Fruit fly (Drosophila melanogaster) whole organism, embryonic: ENCODE results near the gene CG32087.
A peak's percentile ranks its signal among the peaks of the same experiment; 100 is the strongest.

ENCODE experiments used
- Ada2b ChIP-seq: fragments of 200-800 bp; sonication (Bioruptor generic); IDR thresholded peaks from 2 replicates; pipeline ENCODE4 v1.3.6; 2022; ENCODE audit warnings: missing biosample characterization, missing genetic modification characterization
- B-H1 ChIP-seq: fragments of 200-800 bp; sonication (Bioruptor generic); IDR thresholded peaks from 3 replicates; pipeline ENCODE4 v1.3.6; 2022; ENCODE audit warnings: missing biosample characterization, missing genetic modification characterization
- C15 ChIP-seq: fragments of 200-800 bp; sonication (Bioruptor generic); IDR thresholded peaks from 3 replicates; pipeline ENCODE4 v1.3.6; 2022; ENCODE audit warnings: missing biosample characterization, missing genetic modification characterization
- CG10366 ChIP-seq: fragments of 200-800 bp; sonication (Bioruptor generic); IDR thresholded peaks from 2 replicates; pipeline ENCODE4 v1.3.6; 2022; ENCODE audit warnings: missing biosample characterization, missing genetic modification characterization
- CG11504 ChIP-seq: fragments of 200-800 bp; sonication (Bioruptor generic); optimal IDR thresholded peaks from 3 replicates; lab custom pipeline; 2019; ENCODE audit warnings: missing biosample characterization, mild to moderate bottlenecking, missing genetic modification characterization, moderate library complexity
- CG14965 ChIP-seq: fragments of 200-800 bp; sonication (Bioruptor generic); optimal IDR thresholded peaks from 2 replicates; lab custom pipeline; 2016; ENCODE audit warnings: missing biosample characterization, missing genetic modification characterization, borderline replicate concordance
- CG15011 ChIP-seq: fragments of 200-800 bp; sonication (Bioruptor generic); optimal IDR thresholded peaks from 3 replicates; lab custom pipeline; 2018; ENCODE audit warnings: missing biosample characterization, mild to moderate bottlenecking, missing genetic modification characterization
- CG15269 ChIP-seq: fragments of 200-800 bp; sonication (Bioruptor generic); optimal IDR thresholded peaks from 2 replicates; lab custom pipeline; 2018; ENCODE audit warnings: missing biosample characterization, mild to moderate bottlenecking, missing genetic modification characterization, moderate library complexity
- CG1603 ChIP-seq: fragments of 200-800 bp; sonication (Bioruptor generic); optimal IDR thresholded peaks from 2 replicates; lab custom pipeline; 2019; ENCODE audit warnings: missing biosample characterization, mild to moderate bottlenecking, missing genetic modification characterization, moderate library complexity
- CG17361 ChIP-seq: fragments of 200-800 bp; sonication (Bioruptor generic); IDR thresholded peaks from 3 replicates; pipeline ENCODE4 v1.3.6; 2022; ENCODE audit warnings: missing biosample characterization, missing genetic modification characterization
- CG18599 ChIP-seq: fragments of 200-800 bp; sonication (Bioruptor generic); optimal IDR thresholded peaks from 3 replicates; lab custom pipeline; 2017; ENCODE audit warnings: missing biosample characterization, missing genetic modification characterization, mild to moderate bottlenecking, moderate library complexity, missing genetic modification reagents
- CG31224 ChIP-seq: fragments of 200-800 bp; sonication (Bioruptor generic); IDR thresholded peaks from 2 replicates; pipeline ENCODE4 v1.3.6; 2022; ENCODE audit warnings: missing biosample characterization, missing genetic modification characterization
- CG3163 ChIP-seq: fragments of 200-800 bp; sonication (Bioruptor generic); optimal IDR thresholded peaks from 3 replicates; lab custom pipeline; 2016; ENCODE audit warnings: missing biosample characterization, missing genetic modification characterization
- CG34422 ChIP-seq: fragments of 200-800 bp; sonication (Bioruptor generic); IDR thresholded peaks from 3 replicates; pipeline ENCODE4 v1.3.6; 2022; ENCODE audit warnings: missing biosample characterization, missing genetic modification characterization
- CG4617 ChIP-seq: fragments of 200-800 bp; sonication (Bioruptor generic); optimal IDR thresholded peaks from 3 replicates; lab custom pipeline; 2016; ENCODE audit warnings: missing biosample characterization, missing genetic modification characterization, borderline replicate concordance
- CG5953 ChIP-seq: fragments of 200-800 bp; sonication (Bioruptor generic); IDR thresholded peaks from 2 replicates; pipeline ENCODE4 v1.3.6; 2022; ENCODE audit warnings: missing biosample characterization, missing genetic modification characterization
- CG6654 ChIP-seq: fragments of 200-800 bp; sonication (Bioruptor generic); optimal IDR thresholded peaks from 2 replicates; lab custom pipeline; 2017; ENCODE audit warnings: missing biosample characterization, mild to moderate bottlenecking, missing genetic modification characterization
- CG6765 ChIP-seq: fragments of 200-800 bp; sonication (Bioruptor generic); optimal IDR thresholded peaks from 3 replicates; lab custom pipeline; 2017; ENCODE audit warnings: missing biosample characterization, mild to moderate bottlenecking, missing genetic modification characterization
- CG7963 ChIP-seq: fragments of 200-800 bp; sonication (Bioruptor generic); IDR thresholded peaks from 3 replicates; pipeline ENCODE4 v1.3.6; 2022; ENCODE audit warnings: missing biosample characterization, missing genetic modification characterization; ENCODE audit not compliant: partially characterized antibody
- CG8290 ChIP-seq, 3 experiments: fragments of 200-800 bp; sonication (Bioruptor generic); optimal IDR thresholded peaks; 2 replicates each; lab custom pipeline; 2016 to 2019; ENCODE audit warnings: missing biosample characterization in 3 of 3, missing genetic modification characterization in 3 of 3, mild to moderate bottlenecking in 2 of 3, moderate library complexity in 1 of 3
- CG8388 ChIP-seq: fragments of 200-800 bp; sonication (Bioruptor generic); optimal IDR thresholded peaks from 2 replicates; lab custom pipeline; 2019; ENCODE audit warnings: missing biosample characterization, mild to moderate bottlenecking, missing genetic modification characterization, moderate library complexity
- CG8944 ChIP-seq: fragments of 200-800 bp; sonication (Bioruptor generic); optimal IDR thresholded peaks from 3 replicates; lab custom pipeline; 2016; ENCODE audit warnings: missing biosample characterization, missing genetic modification characterization
- Dek ChIP-seq: fragments of 200-800 bp; sonication (Bioruptor generic); optimal IDR thresholded peaks from 3 replicates; lab custom pipeline; 2019; ENCODE audit warnings: missing biosample characterization, mild to moderate bottlenecking, missing genetic modification characterization, moderate library complexity
- Dip3 ChIP-seq: fragments of 200-800 bp; sonication (Bioruptor generic); optimal IDR thresholded peaks from 3 replicates; lab custom pipeline; 2016; ENCODE audit warnings: missing biosample characterization, missing genetic modification characterization
- E2f2 ChIP-seq: fragments of 200-800 bp; sonication (Bioruptor generic); IDR thresholded peaks from 2 replicates; pipeline ENCODE4 v1.3.6; 2022; ENCODE audit warnings: missing biosample characterization, missing genetic modification characterization
- Gug ChIP-seq: fragments of 200-800 bp; sonication (Bioruptor generic); IDR thresholded peaks from 4 replicates; pipeline ENCODE4 v1.3.6; 2022; ENCODE audit warnings: missing biosample characterization, missing genetic modification characterization
- Hr51 ChIP-seq, 2 experiments: fragments of 200-800 bp; sonication (Bioruptor generic); optimal IDR thresholded peaks; 2 replicates in 1 of 2; 3 replicates in 1 of 2; lab custom pipeline; 2016 to 2018; ENCODE audit warnings: missing biosample characterization in 2 of 2, missing genetic modification characterization in 2 of 2, mild to moderate bottlenecking in 1 of 2, moderate library complexity in 1 of 2
- Max ChIP-seq: fragments of 200-800 bp; sonication (Bioruptor generic); optimal IDR thresholded peaks from 2 replicates; lab custom pipeline; 2016; ENCODE audit warnings: missing biosample characterization, mild to moderate bottlenecking, missing genetic modification characterization
- Med ChIP-seq: fragments of 200-800 bp; sonication (Bioruptor generic); peaks from one replicate; lab custom pipeline; 2016; ENCODE audit warnings: missing biosample characterization, missing genetic modification characterization, mild to moderate bottlenecking, inconsistent platforms, moderate library complexity
- Ravus ChIP-seq: fragments of 200-800 bp; sonication (Bioruptor generic); IDR thresholded peaks from 2 replicates; pipeline ENCODE4 v1.3.6; 2022; ENCODE audit warnings: missing biosample characterization, missing genetic modification characterization
- Sry-δ ChIP-seq: fragments of 200-800 bp; sonication (Bioruptor generic); optimal IDR thresholded peaks from 2 replicates; lab custom pipeline; 2016; ENCODE audit warnings: missing biosample characterization, missing genetic modification characterization
- Stat92E ChIP-seq, 3 experiments: fragments of >200 bp in 2 of 3; fragments of 200-800 bp in 1 of 3; sonication (Bioruptor generic) in 1 of 3; optimal IDR thresholded peaks; 2 replicates each; lab custom pipeline; 2017 to 2019; ENCODE audit warnings: missing biosample characterization in 3 of 3, missing genetic modification characterization in 3 of 3, mild to moderate bottlenecking in 1 of 3, moderate library complexity in 1 of 3
- abd-A ChIP-seq: fragments of 200-800 bp; sonication (Bioruptor generic); optimal IDR thresholded peaks from 3 replicates; lab custom pipeline; 2019; ENCODE audit warnings: missing biosample characterization, mild to moderate bottlenecking, missing genetic modification characterization, moderate library complexity
- eyg ChIP-seq: fragments of 200-800 bp; sonication (Bioruptor generic); optimal IDR thresholded peaks from 3 replicates; lab custom pipeline; 2016; ENCODE audit warnings: missing biosample characterization, missing genetic modification characterization
- gfzf ChIP-seq: fragments of 200-800 bp; sonication (Bioruptor generic); optimal IDR thresholded peaks from 2 replicates; lab custom pipeline; 2016; ENCODE audit warnings: missing biosample characterization, mild to moderate bottlenecking, missing genetic modification characterization, moderate library complexity
- ham ChIP-seq: fragments of 200-800 bp; sonication (Bioruptor generic); IDR thresholded peaks from 2 replicates; pipeline ENCODE4 v1.3.6; 2022; ENCODE audit warnings: missing biosample characterization, missing genetic modification characterization
- ken ChIP-seq: fragments of 200-800 bp; sonication (Bioruptor generic); IDR thresholded peaks from 3 replicates; pipeline ENCODE4 v1.3.6; 2022; ENCODE audit warnings: missing biosample characterization, missing genetic modification characterization
- lbe ChIP-seq: fragments of 200-800 bp; sonication (Bioruptor generic); optimal IDR thresholded peaks from 2 replicates; lab custom pipeline; 2016; ENCODE audit warnings: missing biosample characterization, mild to moderate bottlenecking, missing genetic modification characterization
- nmo ChIP-seq: fragments of 200-800 bp; sonication (Bioruptor generic); optimal IDR thresholded peaks from 2 replicates; lab custom pipeline; 2018; ENCODE audit warnings: missing biosample characterization, mild to moderate bottlenecking, missing genetic modification characterization, moderate library complexity
- odd ChIP-seq: fragments of 200-800 bp; sonication (Bioruptor generic); optimal IDR thresholded peaks from 2 replicates; lab custom pipeline; 2017; ENCODE audit warnings: missing biosample characterization, mild to moderate bottlenecking, missing genetic modification characterization
- pzg ChIP-seq: fragments of 200-800 bp; sonication (Bioruptor generic); optimal IDR thresholded peaks from 3 replicates; lab custom pipeline; 2018; ENCODE audit warnings: missing biosample characterization, mild to moderate bottlenecking, missing genetic modification characterization, moderate library complexity
- repo ChIP-seq: fragments of 200-800 bp; sonication (Bioruptor generic); optimal IDR thresholded peaks from 2 replicates; lab custom pipeline; 2016; ENCODE audit warnings: missing biosample characterization, missing genetic modification characterization
- rib ChIP-seq: fragments of 200-800 bp; sonication (Bioruptor generic); IDR thresholded peaks from 2 replicates; pipeline ENCODE4 v1.3.6; 2022; ENCODE audit warnings: missing biosample characterization, missing genetic modification characterization
- scrt ChIP-seq: fragments of 200-800 bp; sonication (Bioruptor generic); optimal IDR thresholded peaks from 2 replicates; lab custom pipeline; 2018; ENCODE audit warnings: missing biosample characterization, mild to moderate bottlenecking, missing genetic modification characterization, moderate library complexity
- seq ChIP-seq: fragments of 200-800 bp; sonication (Bioruptor generic); IDR thresholded peaks from 2 replicates; pipeline ENCODE4 v1.3.6; 2022; ENCODE audit warnings: missing biosample characterization, missing genetic modification characterization
- tll ChIP-seq, 2 experiments: fragments of 200-800 bp in 1 of 2; fragments of >200 bp in 1 of 2; sonication (Bioruptor generic) in 1 of 2; optimal IDR thresholded peaks; 2 replicates each; lab custom pipeline; 2017 to 2019; ENCODE audit warnings: missing biosample characterization in 2 of 2, missing genetic modification characterization in 2 of 2, mild to moderate bottlenecking in 1 of 2, moderate library complexity in 1 of 2
- trem ChIP-seq: fragments of 200-800 bp; optimal IDR thresholded peaks from 3 replicates; lab custom pipeline; 2019; ENCODE audit warnings: missing biosample characterization, mild to moderate bottlenecking, missing genetic modification characterization, moderate library complexity
- zfh2 ChIP-seq: fragments of 200-800 bp; sonication (Bioruptor generic); optimal IDR thresholded peaks from 2 replicates; lab custom pipeline; 2016; ENCODE audit warnings: missing biosample characterization, missing genetic modification characterization

The CG32087 gene

DNA sequence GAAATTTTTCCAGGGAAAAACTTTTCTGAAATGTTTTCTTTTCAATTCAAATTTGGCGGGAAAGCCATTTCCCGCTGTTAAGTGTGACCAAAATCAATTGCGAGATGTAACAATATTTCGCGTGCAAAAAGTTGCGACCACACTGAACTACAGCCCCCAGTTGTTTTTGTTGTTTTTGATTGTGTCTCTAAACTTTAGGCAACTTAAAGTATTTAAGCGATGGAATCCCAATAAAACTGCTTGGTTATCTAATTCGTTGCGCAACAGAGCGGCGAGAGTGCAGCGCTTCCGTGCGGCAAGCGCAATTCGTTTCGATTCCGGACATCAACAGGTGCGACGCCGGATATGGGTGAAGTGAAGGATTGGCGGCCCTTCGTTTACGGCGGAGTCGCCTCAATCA lies 11.2 kb upstream of the CG32087 start, which contains the start of gene Bmcp (continued):
- TF ChIP-seq CG3163 (GFP tag; lab: Kevin White, UChicago) (no peak), Ada2b (GFP tag; lab: Robert Waterston, UW) (no peak), CG7963 (GFP tag; lab: Robert Waterston, UW) (no peak), CG11504 (tag; lab: Kevin White, UChicago) (peak; percentile 30), CG34422 (GFP tag; lab: Robert Waterston, UW) (peak; percentile 47; the same call in 1 of the 3 replicates), Max (GFP tag; lab: Kevin White, UChicago) (no peak), Hr51 (GFP tag; optimal IDR thresholded peaks at IDR 0.05; lab: Kevin White, UChicago) (no peak), CG31224 (GFP tag; lab: Robert Waterston, UW) (no peak), Dip3 (GFP tag; lab: Kevin White, UChicago) (no peak), CG14965 (no peak), repo (GFP tag; lab: Kevin White, UChicago) (no peak), pzg (GFP tag; lab: Kevin White, UChicago) (peak; percentile 65), zfh2 (GFP tag; lab: Kevin White, UChicago) (no peak), tll (GFP tag; optimal IDR thresholded peaks at IDR 0.05; lab: Kevin White, UChicago) (no peak), Med (GFP tag; lab: Kevin White, UChicago) (peak; percentile 71), eyg (no peak), CG17361 (GFP tag; lab: Robert Waterston, UW) (no peak), trem (tag; lab: Kevin White, UChicago) (peak; percentile 29), nmo (peak; percentile 3), Sry-δ (peak; percentile 21), CG8388 (GFP tag; lab: Kevin White, UChicago) (no peak), gfzf (GFP tag; lab: Kevin White, UChicago) (peak; percentile 88), CG15011 (GFP tag; lab: Kevin White, UChicago) (no peak), CG18599 (GFP tag; lab: Kevin White, UChicago) (peak; percentile 7), CG6654 (GFP tag; lab: Kevin White, UChicago) (no peak), E2f2 (GFP tag; lab: Robert Waterston, UW) (peak; percentile 94), B-H1 (no peak), odd (GFP tag; lab: Kevin White, UChicago) (peak; percentile 8), rib (GFP tag; lab: Robert Waterston, UW) (no peak), ham (GFP tag; lab: Robert Waterston, UW) (no peak), lbe (GFP tag; lab: Kevin White, UChicago) (no peak), CG1603 (tag; lab: Kevin White, UChicago) (peak; percentile 46), scrt (peak; percentile 81), Dek (no peak), C15 (GFP tag; lab: Robert Waterston, UW) (no peak), CG8290 (GFP tag; optimal IDR thresholded peaks at IDR 0.05; lab: Kevin White, UChicago) (no peak), CG8290 (tag; optimal IDR thresholded peaks at IDR 0.05; lab: Kevin White, UChicago) (peak in 1 of 2 experiments; percentile 28), CG15269 (tag; lab: Kevin White, UChicago) (peak; percentile 12), Gug (no peak), CG10366 (GFP tag; lab: Robert Waterston, UW) (no peak), seq (GFP tag; lab: Robert Waterston, UW) (no peak), ken (GFP tag; lab: Robert Waterston, UW) (no peak), Stat92E (GFP tag; optimal IDR thresholded peaks at IDR 0.05; lab: Kevin White, UChicago) (no peak), CG4617 (peak; percentile 42), CG5953 (no peak), abd-A (no peak), Ravus (GFP tag; lab: Robert Waterston, UW) (no peak), CG6765 (GFP tag; lab: Kevin White, UChicago) (no peak), CG8944 (GFP tag; lab: Kevin White, UChicago) (no peak)
